Worm (Caenorhabditis elegans) whole organism, mixed stage, embryonic: ENCODE measurements around the gene phat-6.

Source experiments
- M03D4.4 ChIP-seq: sonication (generic microtip); optimal IDR thresholded peaks from 2 replicates; lab custom pipeline; 2017; ENCODE audit warnings: mild to moderate bottlenecking, missing genetic modification characterization, missing compliant biosample characterization
- bed-3 ChIP-seq: fragments of 200-800 bp; sonication (Bioruptor generic); optimal IDR thresholded peaks from 3 replicates; lab custom pipeline; 2018; ENCODE audit warnings: mild to moderate bottlenecking, missing genetic modification characterization, moderate library complexity, missing compliant biosample characterization
- blmp-1 ChIP-seq: fragments of 150-350 bp; optimal IDR thresholded peaks from 2 replicates; lab custom pipeline; 2014; ENCODE audit warnings: missing biosample characterization, missing genetic modification characterization
- ceh-39 ChIP-seq: fragments of 150-350 bp; optimal IDR thresholded peaks from 2 replicates; lab custom pipeline; 2014; ENCODE audit warnings: missing biosample characterization, missing genetic modification characterization
- ceh-43 ChIP-seq: fragments of 200-800 bp; sonication (Bioruptor generic); optimal IDR thresholded peaks from 2 replicates; lab custom pipeline; 2018; ENCODE audit warnings: mild to moderate bottlenecking, missing genetic modification characterization, moderate library complexity, missing compliant biosample characterization
- ceh-83 ChIP-seq: fragments of 200-800 bp; sonication (Bioruptor generic); optimal IDR thresholded peaks from 2 replicates; lab custom pipeline; 2018; ENCODE audit warnings: mild to moderate bottlenecking, missing genetic modification characterization, missing compliant biosample characterization
- ces-1 ChIP-seq: fragments of 150-350 bp; optimal IDR thresholded peaks from 2 replicates; lab custom pipeline; 2014; ENCODE audit warnings: missing biosample characterization, missing genetic modification reagents, missing genetic modification characterization
- cnd-1 ChIP-seq: fragments of 200-800 bp; sonication (Bioruptor generic); optimal IDR thresholded peaks from 2 replicates; lab custom pipeline; 2018; ENCODE audit warnings: mild to moderate bottlenecking, missing genetic modification characterization, missing compliant biosample characterization
- drap-1 ChIP-seq: fragments of 200-800 bp; sonication (Bioruptor generic); optimal IDR thresholded peaks from 3 replicates; lab custom pipeline; 2018; ENCODE audit warnings: mild to moderate bottlenecking, missing genetic modification characterization, missing compliant biosample characterization
- elt-1 ChIP-seq: sonication (generic microtip); optimal IDR thresholded peaks from 2 replicates; lab custom pipeline; 2017; ENCODE audit warnings: missing genetic modification characterization, mild to moderate bottlenecking, missing compliant biosample characterization, antibody characterized with exemption, moderate library complexity, borderline replicate concordance; ENCODE audit not compliant: insufficient read depth
- elt-3 ChIP-seq: fragments of 150-350 bp; optimal IDR thresholded peaks from 2 replicates; lab custom pipeline; 2014; ENCODE audit warnings: missing biosample characterization, missing genetic modification characterization
- flh-1 ChIP-seq: fragments of 200-800 bp; sonication (Bioruptor generic); optimal IDR thresholded peaks from 2 replicates; lab custom pipeline; 2018; ENCODE audit warnings: mild to moderate bottlenecking, missing genetic modification characterization, moderate library complexity, missing compliant biosample characterization
- ham-2 ChIP-seq: fragments of 200-800 bp; sonication (Bioruptor generic); optimal IDR thresholded peaks from 2 replicates; lab custom pipeline; 2018; ENCODE audit warnings: mild to moderate bottlenecking, missing genetic modification characterization, missing compliant biosample characterization
- hlh-1 ChIP-seq: fragments of 150-350 bp; optimal IDR thresholded peaks from 2 replicates; lab custom pipeline; 2014; ENCODE audit warnings: missing biosample characterization, missing genetic modification reagents, missing genetic modification characterization
- lin-13 ChIP-seq: fragments of 150-350 bp; optimal IDR thresholded peaks from 2 replicates; lab custom pipeline; 2014; ENCODE audit warnings: missing biosample characterization, missing genetic modification characterization
- lin-32 ChIP-seq: fragments of 200-800 bp; sonication (Bioruptor generic); optimal IDR thresholded peaks from 2 replicates; lab custom pipeline; 2018; ENCODE audit warnings: mild to moderate bottlenecking, missing genetic modification characterization, missing compliant biosample characterization
- mab-5 ChIP-seq: fragments of 150-350 bp; optimal IDR thresholded peaks from 2 replicates; lab custom pipeline; 2014; ENCODE audit warnings: missing biosample characterization, missing genetic modification characterization
- mep-1 ChIP-seq: fragments of 150-350 bp; optimal IDR thresholded peaks from 2 replicates; lab custom pipeline; 2017; ENCODE audit warnings: missing biosample characterization, missing genetic modification reagents, missing genetic modification characterization, inconsistent platforms
- mls-2 ChIP-seq: sonication (generic microtip); optimal IDR thresholded peaks from 2 replicates; lab custom pipeline; 2016; ENCODE audit warnings: mild to moderate bottlenecking, missing genetic modification characterization, moderate library complexity, missing compliant biosample characterization
- nhr-12 ChIP-seq: fragments of 150-350 bp; optimal IDR thresholded peaks from 2 replicates; lab custom pipeline; 2014; ENCODE audit warnings: missing biosample characterization, missing genetic modification characterization
- nhr-2 ChIP-seq: fragments of 150-350 bp; optimal IDR thresholded peaks from 2 replicates; lab custom pipeline; 2014; ENCODE audit warnings: missing biosample characterization, missing genetic modification characterization
- nhr-237 ChIP-seq: fragments of 150-350 bp; optimal IDR thresholded peaks from 2 replicates; lab custom pipeline; 2014; ENCODE audit warnings: missing biosample characterization, missing genetic modification characterization
- nhr-28 ChIP-seq: fragments of 150-350 bp; optimal IDR thresholded peaks from 2 replicates; lab custom pipeline; 2014; ENCODE audit warnings: missing biosample characterization, missing genetic modification characterization
- pha-4 ChIP-seq: fragments of 150-350 bp; optimal IDR thresholded peaks from 2 replicates; lab custom pipeline; 2018; ENCODE audit warnings: missing biosample characterization, missing genetic modification reagents, missing genetic modification characterization
- sem-2 ChIP-seq: fragments of 200-800 bp; sonication (Bioruptor generic); optimal IDR thresholded peaks from 2 replicates; lab custom pipeline; 2018; ENCODE audit warnings: mild to moderate bottlenecking, missing genetic modification characterization, missing compliant biosample characterization
- snpc-4 ChIP-seq: fragments of 150-350 bp; optimal IDR thresholded peaks from 2 replicates; lab custom pipeline; 2014; ENCODE audit warnings: missing biosample characterization, missing genetic modification characterization
- sptf-1 ChIP-seq: sonication (generic microtip); optimal IDR thresholded peaks from 2 replicates; lab custom pipeline; 2017; ENCODE audit warnings: mild to moderate bottlenecking, missing genetic modification characterization, moderate library complexity, missing compliant biosample characterization
- tbx-8 ChIP-seq: fragments of 200-800 bp; sonication (Bioruptor generic); optimal IDR thresholded peaks from 2 replicates; lab custom pipeline; 2018; ENCODE audit warnings: mild to moderate bottlenecking, missing genetic modification characterization, moderate library complexity, missing compliant biosample characterization
- unc-120 ChIP-seq: sonication (generic microtip); optimal IDR thresholded peaks from 2 replicates; lab custom pipeline; 2017; ENCODE audit warnings: missing genetic modification characterization, missing compliant biosample characterization; ENCODE audit not compliant: poor library complexity, severe bottlenecking
- unc-62 ChIP-seq: fragments of 150-350 bp; optimal IDR thresholded peaks from 2 replicates; lab custom pipeline; 2014; ENCODE audit warnings: missing biosample characterization, missing genetic modification reagents, missing genetic modification characterization
- zip-8 ChIP-seq: fragments of 150-350 bp; optimal IDR thresholded peaks from 2 replicates; lab custom pipeline; 2014; ENCODE audit warnings: missing biosample characterization, missing genetic modification characterization
- ztf-11 ChIP-seq: fragments of 150-350 bp; optimal IDR thresholded peaks from 2 replicates; lab custom pipeline; 2014; ENCODE audit warnings: missing biosample characterization, missing genetic modification characterization

Gene phat-6

ce11 chrX:15200146-15200545 lies 6.0 kb upstream of the phat-6 start:
- no peak for TF ChIP-seq nhr-237

ce11 chrX:15199052-15199451 lies 4.9 kb upstream of the phat-6 start, which contains the start of gene snt-7:
Gene snt-7 (minus strand): TSS chrX:15199152.
- TF ChIP-seq hlh-1 (tag; lab: Kevin White, UChicago), result no peak
- no peak for TF ChIP-seq mab-5 (tag; lab: Kevin White, UChicago)
- no peak for TF ChIP-seq unc-120
- no peak for TF ChIP-seq ztf-11 (tag; lab: Kevin White, UChicago)
- no peak for TF ChIP-seq ceh-83 (GFP tag; lab: Kevin White, UChicago)
- TF ChIP-seq, all 35 proteins: peak for 0

ce11 chrX:15191370-15191769 lies 2.8 kb downstream of the phat-6 start:
- TF ChIP-seq zip-8, result peak; percentile 62
- no peak for TF ChIP-seq ham-2 (GFP tag; lab: Kevin White, UChicago)

- TF ChIP-seq mab-5 (tag; lab: Kevin White, UChicago), result no peak
- no peak for TF ChIP-seq elt-3 (tag; lab: Kevin White, UChicago)
- TF ChIP-seq pha-4, result no peak
- TF ChIP-seq hlh-1 (tag; lab: Kevin White, UChicago), result no peak
- no peak for TF ChIP-seq lin-32 (GFP tag; lab: Kevin White, UChicago)
These were observed 4.4 kb downstream of the phat-6 start, which contains the start of gene T10B10.4 for ce11 chrX:15189823-15190222. Gene T10B10.4 (plus strand): TSS chrX:15190123.

- TF ChIP-seq M03D4.4 (tag; lab: Kevin White, UChicago) (no peak), snpc-4 (tag; lab: Kevin White, UChicago) (no peak), ces-1 (GFP tag; lab: Kevin White, UChicago) (peak; percentile 73), tbx-8 (GFP tag; lab: Kevin White, UChicago) (no peak), elt-1 (tag; lab: Kevin White, UChicago) (no peak), nhr-237 (no peak), nhr-28 (no peak), mls-2 (peak; percentile 40), ztf-11 (tag; lab: Kevin White, UChicago) (peak; percentile 4), sptf-1 (tag; lab: Kevin White, UChicago) (peak; percentile 67), ceh-43 (no peak), unc-62 (GFP tag; lab: Kevin White, UChicago) (peak; percentile 72), pha-4 (no peak), bed-3 (GFP tag; lab: Kevin White, UChicago) (no peak), zip-8 (no peak), ham-2 (GFP tag; lab: Kevin White, UChicago) (no peak), sem-2 (no peak), blmp-1 (tag; lab: Kevin White, UChicago) (no peak), nhr-2 (no peak), mab-5 (tag; lab: Kevin White, UChicago) (peak; percentile 4), flh-1 (GFP tag; lab: Kevin White, UChicago) (no peak), cnd-1 (no peak), nhr-12 (tag; lab: Kevin White, UChicago) (no peak), ceh-39 (tag; lab: Kevin White, UChicago) (no peak), unc-120 (peak; percentile 89), drap-1 (GFP tag; lab: Kevin White, UChicago) (peak; percentile 29), ceh-83 (GFP tag; lab: Kevin White, UChicago) (no peak), lin-32 (GFP tag; lab: Kevin White, UChicago) (no peak), mep-1 (tag; lab: Kevin White, UChicago) (no peak), hlh-1 (tag; lab: Kevin White, UChicago) (peak; percentile 65), lin-13 (no peak)
- TF ChIP-seq, all 35 proteins: peak for 9
These were observed 5.1 kb downstream of the phat-6 start for ce11 chrX:15188986-15189675.
